Worm (Caenorhabditis elegans) whole organism, mixed stage, embryonic: ENCODE results near the gene cox-11.

Experiments
- ceh-83 ChIP-seq: fragments of 200-800 bp; sonication (Bioruptor generic); optimal IDR thresholded peaks from 2 replicates; lab custom pipeline; 2018; ENCODE audit warnings: mild to moderate bottlenecking, missing genetic modification characterization, missing compliant biosample characterization
- nhr-237 ChIP-seq: fragments of 150-350 bp; optimal IDR thresholded peaks from 2 replicates; lab custom pipeline; 2014; ENCODE audit warnings: missing biosample characterization, missing genetic modification characterization
- snpc-4 ChIP-seq: fragments of 150-350 bp; optimal IDR thresholded peaks from 2 replicates; lab custom pipeline; 2014; ENCODE audit warnings: missing biosample characterization, missing genetic modification characterization
- unc-39 ChIP-seq: fragments of 150-350 bp; optimal IDR thresholded peaks from 2 replicates; lab custom pipeline; 2014; ENCODE audit warnings: missing biosample characterization, missing genetic modification characterization

ce11 chrIV:13252211-13252610 lies 8.1 kb downstream of the cox-11 start, which contains the start of gene ttr-51:
- TF ChIP-seq snpc-4 (tag; lab: Kevin White, UChicago) (no peak), ceh-83 (GFP tag; lab: Kevin White, UChicago) (no peak), unc-39 (no peak), nhr-237 (tag; lab: Kevin White, UChicago) (no peak)
